Worm (Caenorhabditis elegans) whole organism, L4 larva: ENCODE measurements around the gene gcy-12.
A peak's percentile ranks its signal among the peaks of the same experiment; 100 is the strongest.

Source experiments
- R02D3.7 ChIP-seq: fragments of 150-350 bp; sonication (generic microtip); optimal IDR thresholded peaks from 3 replicates; lab custom pipeline; 2014; ENCODE audit warnings: missing biosample characterization, missing genetic modification characterization
- ama-1 ChIP-seq: fragments of 150-350 bp; optimal IDR thresholded peaks from 2 replicates; lab custom pipeline; 2014; ENCODE audit warnings: inconsistent platforms, mixed read lengths
- ceh-82 ChIP-seq: sonication (generic microtip); optimal IDR thresholded peaks from 2 replicates; lab custom pipeline; 2017; ENCODE audit warnings: missing biosample characterization, missing genetic modification characterization
- fkh-10 ChIP-seq: fragments of 150-350 bp; optimal IDR thresholded peaks from 2 replicates; lab custom pipeline; 2014; ENCODE audit warnings: missing biosample characterization, missing genetic modification reagents, missing genetic modification characterization
- mdl-1 ChIP-seq, 2 experiments: fragments of 150-350 bp in 1 of 2; sonication (generic microtip) in 1 of 2; optimal IDR thresholded peaks; 2 replicates each; lab custom pipeline; 2014 to 2017; ENCODE audit warnings: missing biosample characterization in 2 of 2, missing genetic modification characterization in 2 of 2
- nhr-6 ChIP-seq: fragments of 150-350 bp; optimal IDR thresholded peaks from 2 replicates; lab custom pipeline; 2014; ENCODE audit warnings: missing biosample characterization, missing genetic modification characterization
- skn-1 ChIP-seq: fragments of 150-350 bp; optimal IDR thresholded peaks from 2 replicates; lab custom pipeline; 2014; ENCODE audit warnings: missing biosample characterization, missing genetic modification characterization
- zag-1 ChIP-seq: fragments of 150-350 bp; optimal IDR thresholded peaks from 2 replicates; lab custom pipeline; 2014; ENCODE audit warnings: missing biosample characterization, missing genetic modification characterization
- zip-11 ChIP-seq: fragments of 200-800 bp; sonication (Bioruptor generic); IDR thresholded peaks from 2 replicates; pipeline ENCODE4 v1.3.6; 2022; ENCODE audit warnings: missing genetic modification characterization, missing compliant biosample characterization

- TF ChIP-seq zag-1 (tag; lab: Kevin White, UChicago) (no peak), skn-1 (no peak), zip-11 (no peak), ceh-82 (tag; lab: Kevin White, UChicago) (no peak), nhr-6 (tag; lab: Kevin White, UChicago) (no peak), ama-1 (lab: Kevin White, UChicago) (peak; percentile 31), R02D3.7 (tag; lab: Kevin White, UChicago) (no peak), fkh-10 (no peak), mdl-1 (tag; optimal IDR thresholded peaks at IDR 0.05; lab: Kevin White, UChicago) (peak in 1 of 2 experiments; percentile 51)
These were observed 26.5 kb downstream of the gcy-12 start for ce11 chrII:5338301-5338700.
